Fruit fly (Drosophila melanogaster) whole organism: ENCODE results near the gene 2mit.

Experiments used
- EcR ChIP-seq, 2 experiments: fragments of >200 bp; optimal IDR thresholded peaks; 2 replicates each; lab custom pipeline; 2017; ENCODE audit warnings: missing biosample characterization in 2 of 2, missing genetic modification characterization in 2 of 2, missing genetic modification reagents in 2 of 2
- usp ChIP-seq: fragments of >200 bp; optimal IDR thresholded peaks from 2 replicates; lab custom pipeline; 2017; ENCODE audit warnings: missing biosample characterization, missing genetic modification characterization, mixed read lengths

- no peak for TF ChIP-seq usp (GFP tag; lab: Kevin White, UChicago)
- TF ChIP-seq EcR (GFP tag; optimal IDR thresholded peaks at IDR 0.05; lab: Kevin White, UChicago), result no peak
These were observed 82.3 kb downstream of the 2mit start for dm6 chr3R:13073174-13073573.
